Fruit fly (Drosophila melanogaster): ENCODE measurements around the gene awd.

The awd gene

dm6 chr3R:31712585-31712984 lies 33.3 kb downstream of the awd start:
- TF ChIP-seq Hnf4 (GFP tag; optimal IDR thresholded peaks at IDR 0.05): no peak
- no peak for TF ChIP-seq Rel (GFP tag; optimal IDR thresholded peaks at IDR 0.05)
- peak; percentile 22 for TF ChIP-seq Rel (tag; optimal IDR thresholded peaks at IDR 0.05)

DNA sequence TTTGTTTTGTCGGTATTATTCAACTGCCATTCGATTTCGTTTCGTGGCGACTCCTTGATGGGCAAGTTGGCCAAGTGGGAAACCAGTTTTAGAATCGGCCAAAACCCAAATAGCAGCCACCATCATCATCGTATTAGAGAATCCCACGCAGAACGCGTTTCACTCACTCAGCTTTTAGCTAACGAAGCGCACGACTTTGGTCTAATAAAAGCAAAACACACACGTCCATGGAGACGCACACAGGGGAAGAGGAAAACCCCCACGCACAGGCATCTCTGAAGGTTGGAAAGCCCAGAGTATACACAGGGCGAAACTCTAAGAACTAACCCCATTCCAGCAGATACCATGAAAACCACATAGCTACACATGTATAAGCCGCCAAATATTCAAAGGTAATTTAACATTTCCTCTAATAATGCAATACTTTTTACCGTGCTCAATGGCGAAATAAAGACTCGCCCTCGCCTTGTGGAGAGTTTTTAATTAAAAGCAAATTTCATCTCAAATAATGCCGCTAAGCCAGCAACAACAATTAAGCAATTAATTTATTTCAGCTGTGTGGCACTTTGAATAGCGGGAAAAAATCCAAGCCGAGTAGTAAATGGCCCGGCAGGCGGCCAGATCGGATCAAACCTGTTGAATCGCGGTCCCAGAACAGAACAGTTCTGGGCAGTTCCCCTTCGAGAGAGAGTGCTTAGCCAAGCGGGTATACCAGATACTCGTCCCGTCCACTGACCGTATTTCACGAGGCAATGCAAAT lies 34.4 kb downstream of the awd start:
- no peak for TF ChIP-seq Dif (GFP tag; optimal IDR thresholded peaks at IDR 0.05; ENCODE audit: partially characterized antibody)
- TF ChIP-seq dsf (GFP tag; optimal IDR thresholded peaks at IDR 0.05; ENCODE audit: borderline replicate concordance): no peak
- no peak for TF ChIP-seq tai (GFP tag; optimal IDR thresholded peaks at IDR 0.05)
- no peak for TF ChIP-seq Abd-B (GFP tag; optimal IDR thresholded peaks at IDR 0.05)
- no peak for TF ChIP-seq CrebA (GFP tag; optimal IDR thresholded peaks at IDR 0.05; ENCODE audit: borderline replicate concordance)
- TF ChIP-seq HLH106 (tag; optimal IDR thresholded peaks at IDR 0.05): no peak
- no peak for TF ChIP-seq CG9705 (GFP tag; optimal IDR thresholded peaks at IDR 0.05)
- no peak for TF ChIP-seq N (GFP tag; optimal IDR thresholded peaks at IDR 0.05)
- TF ChIP-seq Rel (GFP tag; optimal IDR thresholded peaks at IDR 0.05): no peak
- TF ChIP-seq Rel (tag; optimal IDR thresholded peaks at IDR 0.05): no peak
- no peak for TF ChIP-seq Hr78 (GFP tag; optimal IDR thresholded peaks at IDR 0.05)
- no peak for TF ChIP-seq lola (GFP tag; optimal IDR thresholded peaks at IDR 0.05)
- TF ChIP-seq foxo (GFP tag; optimal IDR thresholded peaks at IDR 0.05): no peak
- no peak for TF ChIP-seq OdsH (GFP tag; optimal IDR thresholded peaks at IDR 0.05)
- no peak for TF ChIP-seq Vsx2 (GFP tag; optimal IDR thresholded peaks at IDR 0.05; ENCODE audit: partially characterized antibody)

- TF ChIP-seq Jra (GFP tag; optimal IDR thresholded peaks at IDR 0.05) (no peak), Myc (optimal IDR thresholded peaks at IDR 0.05) (no peak), CG32264 (GFP tag; optimal IDR thresholded peaks at IDR 0.05) (no peak), psq (GFP tag; optimal IDR thresholded peaks at IDR 0.05) (no peak), dmrt93B (GFP tag; optimal IDR thresholded peaks at IDR 0.05) (no peak)
Observed at dm6 chr3R:31709769-31710168, 36.1 kb downstream of the awd start.

DNA sequence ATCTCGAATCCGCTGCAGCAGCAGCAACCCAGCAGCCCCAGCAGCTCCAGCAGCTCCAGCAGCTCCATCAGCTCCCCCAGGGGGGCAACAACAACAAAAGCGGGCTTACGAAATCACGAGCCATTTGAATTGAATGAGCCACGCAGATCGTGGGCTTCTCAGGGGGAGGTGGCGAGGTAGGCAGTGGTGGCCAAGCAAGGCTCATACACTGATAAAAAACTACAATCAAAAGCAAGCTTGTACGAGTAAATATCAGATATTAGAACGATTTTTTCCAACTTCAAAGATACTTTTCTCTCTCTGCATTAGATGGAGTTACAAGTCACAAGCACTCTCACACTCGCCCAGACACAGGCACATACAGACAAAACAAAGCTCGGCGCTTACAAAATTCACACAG lies 36.7 kb downstream of the awd start:
- TF ChIP-seq dmrt93B (GFP tag; optimal IDR thresholded peaks at IDR 0.05): no peak
- TF ChIP-seq CrebA (GFP tag; optimal IDR thresholded peaks at IDR 0.05; ENCODE audit: borderline replicate concordance): no peak
- TF ChIP-seq dsf (GFP tag; optimal IDR thresholded peaks at IDR 0.05; ENCODE audit: borderline replicate concordance): no peak
- no peak for TF ChIP-seq lola (GFP tag; optimal IDR thresholded peaks at IDR 0.05)
- TF ChIP-seq tai (GFP tag; optimal IDR thresholded peaks at IDR 0.05): no peak
- peak; percentile 22 for TF ChIP-seq fru (GFP tag; optimal IDR thresholded peaks at IDR 0.05)
- TF ChIP-seq HLH106 (tag; optimal IDR thresholded peaks at IDR 0.05): peak; percentile 40
- no peak for TF ChIP-seq sage (GFP tag; optimal IDR thresholded peaks at IDR 0.05)
- TF ChIP-seq dl (GFP tag; optimal IDR thresholded peaks at IDR 0.05; ENCODE audit: insufficient read depth in 1 of 2, partially characterized antibody in 2 of 2): no peak
- no peak for TF ChIP-seq CG32264 (GFP tag; optimal IDR thresholded peaks at IDR 0.05)
- peak; percentile 54 for TF ChIP-seq h (GFP tag; optimal IDR thresholded peaks at IDR 0.05)
- peak; percentile 0 for TF ChIP-seq Sp1 (GFP tag; optimal IDR thresholded peaks at IDR 0.05)
- peak in 1 of 2 experiments; percentile 49 for TF ChIP-seq foxo (GFP tag; optimal IDR thresholded peaks at IDR 0.05)
- no peak for TF ChIP-seq Abd-B (GFP tag; optimal IDR thresholded peaks at IDR 0.05)
- TF ChIP-seq ey (GFP tag; optimal IDR thresholded peaks at IDR 0.05): peak; percentile 35
- no peak for TF ChIP-seq GATAd (GFP tag; optimal IDR thresholded peaks at IDR 0.05)
- no peak for TF ChIP-seq jim (GFP tag; optimal IDR thresholded peaks at IDR 0.05)
- TF ChIP-seq brk (GFP tag; optimal IDR thresholded peaks at IDR 0.05): no peak
- TF ChIP-seq rgr (GFP tag; optimal IDR thresholded peaks at IDR 0.05): peak; percentile 39

dm6 chr3R:31708240-31708639 lies 37.6 kb downstream of the awd start, which contains the start of gene CG42693:
Gene CG42693, minus strand, starts transcription at chr3R:31708340.
- no peak for TF ChIP-seq N (GFP tag; optimal IDR thresholded peaks at IDR 0.05)
- TF ChIP-seq Dif (GFP tag; optimal IDR thresholded peaks at IDR 0.05; ENCODE audit: partially characterized antibody): no peak
- TF ChIP-seq dl (GFP tag; optimal IDR thresholded peaks at IDR 0.05; ENCODE audit: insufficient read depth in 1 of 2, partially characterized antibody in 2 of 2): no peak

Measured in whole organism, wandering third instar larva.